Worm (Caenorhabditis elegans) whole organism, L4 larva: ENCODE data around the gene F08G12.3.

Experiments used
- dpl-1 ChIP-seq: fragments of 150-350 bp; optimal IDR thresholded peaks from 2 replicates; lab custom pipeline; 2014; ENCODE audit warnings: missing biosample characterization, missing genetic modification reagents, missing genetic modification characterization
- dve-1 ChIP-seq: sonication (generic microtip); optimal IDR thresholded peaks from 2 replicates; lab custom pipeline; 2017; ENCODE audit warnings: antibody characterized with exemption, mild to moderate bottlenecking, missing genetic modification characterization, missing compliant biosample characterization; ENCODE audit not compliant: insufficient read depth
- madf-5 ChIP-seq, 2 experiments: fragments of 200-800 bp; sonication (Bioruptor generic); IDR thresholded peaks; 2 replicates each; pipeline ENCODE4 v1.3.6; 2022; ENCODE audit warnings: missing compliant biosample characterization in 2 of 2, missing genetic modification characterization in 2 of 2
- mdl-1 ChIP-seq, 2 experiments: fragments of 150-350 bp in 1 of 2; sonication (generic microtip) in 1 of 2; optimal IDR thresholded peaks; 2 replicates each; lab custom pipeline; 2014 to 2017; ENCODE audit warnings: missing biosample characterization in 2 of 2, missing genetic modification characterization in 2 of 2
- mxl-3 ChIP-seq: fragments of 200-800 bp; sonication (Bioruptor generic); optimal IDR thresholded peaks from 2 replicates; lab custom pipeline; 2018; ENCODE audit warnings: mild to moderate bottlenecking, missing genetic modification characterization, missing compliant biosample characterization
- nhr-237 ChIP-seq: sonication (generic microtip); optimal IDR thresholded peaks from 2 replicates; lab custom pipeline; 2017; ENCODE audit warnings: missing biosample characterization, missing genetic modification characterization
- nhr-28 ChIP-seq: fragments of 150-350 bp; optimal IDR thresholded peaks from 2 replicates; lab custom pipeline; 2014; ENCODE audit warnings: missing biosample characterization, missing genetic modification characterization
- nhr-42 ChIP-seq: fragments of 200-800 bp; sonication (Bioruptor generic); IDR thresholded peaks from 2 replicates; pipeline ENCODE4 v1.3.6; 2022; ENCODE audit warnings: missing genetic modification characterization, missing compliant biosample characterization
- nhr-76 ChIP-seq: fragments of 150-350 bp; optimal IDR thresholded peaks from 2 replicates; lab custom pipeline; 2014; ENCODE audit warnings: missing biosample characterization, missing genetic modification characterization
- skn-1 ChIP-seq: fragments of 150-350 bp; optimal IDR thresholded peaks from 2 replicates; lab custom pipeline; 2014; ENCODE audit warnings: missing biosample characterization, missing genetic modification characterization

DNA sequence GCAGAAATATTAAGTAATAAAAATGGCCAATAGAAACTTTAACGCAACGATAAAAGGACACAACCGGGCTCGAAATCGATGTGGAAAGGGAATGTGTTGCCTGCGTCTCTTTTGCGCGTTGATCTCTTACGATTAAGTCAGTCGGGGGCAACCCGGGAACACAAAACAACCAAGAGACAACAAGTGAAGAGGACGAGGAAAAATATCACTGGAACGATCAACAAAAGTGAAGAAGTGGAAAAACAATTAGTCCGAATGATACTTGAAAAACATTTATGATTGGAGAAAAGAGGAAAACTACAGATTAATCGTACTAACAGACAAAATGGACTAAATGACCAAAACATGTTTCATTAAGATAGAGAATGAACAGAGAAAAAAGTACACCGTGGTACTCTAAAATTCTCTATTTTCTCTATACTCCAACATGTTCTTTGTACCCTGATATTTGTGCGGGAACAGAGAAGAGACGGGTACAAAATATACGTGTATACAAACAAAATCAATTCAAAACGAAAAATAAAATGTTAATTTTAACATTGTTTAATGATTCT is 10.3 kb downstream of the F08G12.3 start, which contains the start of gene F08G12.5:
- TF ChIP-seq dpl-1 (GFP tag; lab: Kevin White, UChicago) (no peak), mxl-3 (GFP tag; lab: Kevin White, UChicago) (no peak), nhr-237 (no peak), dve-1 (tag; lab: Kevin White, UChicago) (no peak), nhr-42 (GFP tag; lab: Robert Waterston, UW) (no peak), madf-5 (GFP tag; IDR thresholded peaks at IDR 0.05; lab: Robert Waterston, UW) (no peak), skn-1 (tag; lab: Kevin White, UChicago) (no peak), mdl-1 (tag; optimal IDR thresholded peaks at IDR 0.05; lab: Kevin White, UChicago) (no peak), nhr-76 (tag; lab: Kevin White, UChicago) (no peak), nhr-28 (tag; lab: Kevin White, UChicago) (peak; percentile 74)
